Fruit fly (Drosophila melanogaster): ENCODE measurements around the gene kumpel.

kumpel gene

DNA sequence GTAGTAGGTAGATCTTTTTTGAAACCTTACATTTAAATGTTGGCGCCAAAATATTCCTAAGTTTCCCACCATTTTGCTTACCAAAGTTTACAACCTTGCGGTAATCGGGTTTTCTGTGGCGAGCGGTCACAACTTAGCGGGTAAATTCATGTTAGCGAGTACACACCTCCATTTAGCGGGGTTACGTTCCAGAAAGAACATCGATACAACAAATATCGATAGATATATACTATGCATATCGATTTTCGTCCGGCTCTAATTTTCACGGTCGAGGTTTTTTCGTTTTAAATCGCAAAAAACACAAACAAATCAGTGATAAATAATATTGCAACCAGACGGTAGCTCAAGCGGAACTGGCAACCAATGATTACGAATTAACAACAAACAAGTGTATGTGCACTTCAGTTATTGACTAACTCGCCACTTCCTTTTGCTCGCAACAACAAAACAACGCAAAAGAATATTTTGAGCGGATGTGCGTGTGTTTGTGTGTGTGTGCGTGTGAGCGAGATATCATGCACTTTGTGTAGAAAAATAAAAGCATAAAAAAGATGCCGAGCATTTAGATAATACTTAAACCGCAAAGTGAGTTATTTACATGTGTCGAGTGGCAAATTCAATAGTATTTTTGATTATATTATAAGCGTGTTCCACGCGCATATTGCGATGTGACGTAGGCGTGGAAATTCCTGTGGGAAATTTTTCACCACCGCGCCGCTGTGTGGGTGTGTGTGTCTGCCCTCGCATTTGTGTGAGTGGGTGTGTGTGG is 18.3 kb upstream of the kumpel start, which contains the start of gene Lnk (continued):
- no peak for TF ChIP-seq ro (GFP tag; IDR thresholded peaks at IDR 0.05)
- TF ChIP-seq Lhr (GFP tag; optimal IDR thresholded peaks at IDR 0.05): peak; percentile 89
- TF ChIP-seq Rfx (GFP tag; IDR thresholded peaks at IDR 0.05): peak; percentile 61
- TF ChIP-seq CG14860 (GFP tag; IDR thresholded peaks at IDR 0.05; ENCODE audit: partially characterized antibody): peak; percentile 67; the same call in 2 of the 3 replicates
- no peak for TF ChIP-seq lmd (GFP tag; IDR thresholded peaks at IDR 0.05)
- TF ChIP-seq CG1529 (GFP tag; optimal IDR thresholded peaks at IDR 0.05): peak; percentile 31
- peak; percentile 52 for TF ChIP-seq hkb (optimal IDR thresholded peaks at IDR 0.05)
- no peak for TF ChIP-seq hkb (GFP tag; IDR thresholded peaks at IDR 0.05)
- TF ChIP-seq CG43689 (GFP tag; IDR thresholded peaks at IDR 0.05): no peak
- peak; percentile 3 for TF ChIP-seq CG30403 (GFP tag; optimal IDR thresholded peaks at IDR 0.05)
- TF ChIP-seq fru (optimal IDR thresholded peaks at IDR 0.05): no peak
- TF ChIP-seq CG8924 (tag; optimal IDR thresholded peaks at IDR 0.05): peak; percentile 57
- no peak; the same call in 1 of the 2 replicates for TF ChIP-seq MBD-R2 (GFP tag; IDR thresholded peaks at IDR 0.05)
- TF ChIP-seq klu (GFP tag; IDR thresholded peaks at IDR 0.05): peak; percentile 34; the same call in 1 of the 2 replicates
- peak; percentile 92 for TF ChIP-seq nerfin-1 (tag; optimal IDR thresholded peaks at IDR 0.05)
- no peak for TF ChIP-seq CG3995 (GFP tag; optimal IDR thresholded peaks at IDR 0.05)
- no peak for TF ChIP-seq HLHmδ (GFP tag; optimal IDR thresholded peaks at IDR 0.05)
- peak; percentile 18 for TF ChIP-seq CG6854 (GFP tag; optimal IDR thresholded peaks at IDR 0.05)
- no peak for TF ChIP-seq ken (GFP tag; IDR thresholded peaks at IDR 0.05)
- TF ChIP-seq Hmx (GFP tag; optimal IDR thresholded peaks at IDR 0.05): no peak
- no peak for TF ChIP-seq CG9215 (GFP tag; IDR thresholded peaks at IDR 0.05)
- peak; percentile 52 for TF ChIP-seq phol (tag; optimal IDR thresholded peaks at IDR 0.05)
- peak; percentile 79 for TF ChIP-seq Sin3A (optimal IDR thresholded peaks at IDR 0.05)
- TF ChIP-seq CG7556 (GFP tag; optimal IDR thresholded peaks at IDR 0.05): no peak
- TF ChIP-seq Hand (GFP tag; optimal IDR thresholded peaks at IDR 0.05): peak; percentile 12
- TF ChIP-seq CG7745 (tag; optimal IDR thresholded peaks at IDR 0.05): no peak
- no peak for TF ChIP-seq CG1602 (GFP tag; optimal IDR thresholded peaks at IDR 0.05)
- TF ChIP-seq pita (GFP tag; optimal IDR thresholded peaks at IDR 0.05): peak; percentile 98
- TF ChIP-seq dimm (GFP tag; IDR thresholded peaks at IDR 0.05): no peak
- TF ChIP-seq CG11398 (GFP tag; optimal IDR thresholded peaks at IDR 0.05): no peak
- no peak for TF ChIP-seq Mad (GFP tag; optimal IDR thresholded peaks at IDR 0.05)
- TF ChIP-seq CG16815 (GFP tag; optimal IDR thresholded peaks at IDR 0.05): no peak
- no peak for TF ChIP-seq Antp (GFP tag; optimal IDR thresholded peaks at IDR 0.05)
- peak; percentile 96 for TF ChIP-seq CG42726 (GFP tag; IDR thresholded peaks at IDR 0.05; ENCODE audit: partially characterized antibody)
- no peak for TF ChIP-seq Atf3 (GFP tag; optimal IDR thresholded peaks at IDR 0.05)
- TF ChIP-seq bigmax (GFP tag; optimal IDR thresholded peaks at IDR 0.05): no peak
- no peak for TF ChIP-seq slou (GFP tag; optimal IDR thresholded peaks at IDR 0.05)
- no peak for TF ChIP-seq Bteb2 (GFP tag; optimal IDR thresholded peaks at IDR 0.05)
- no peak for TF ChIP-seq caup (GFP tag; optimal IDR thresholded peaks at IDR 0.05; ENCODE audit: severe bottlenecking)
- peak; percentile 84 for TF ChIP-seq Dll (GFP tag; IDR thresholded peaks at IDR 0.05; ENCODE audit: partially characterized antibody)
- TF ChIP-seq gcm2 (GFP tag; optimal IDR thresholded peaks at IDR 0.05): no peak
- TF ChIP-seq CG13775 (GFP tag; optimal IDR thresholded peaks at IDR 0.05): no peak
- no peak for TF ChIP-seq ara (GFP tag; IDR thresholded peaks at IDR 0.05)
- no peak for TF ChIP-seq CG10274 (GFP tag; optimal IDR thresholded peaks at IDR 0.05)
- no peak for TF ChIP-seq CG32772 (GFP tag; IDR thresholded peaks at IDR 0.05)
- no peak for TF ChIP-seq CG10565 (GFP tag; optimal IDR thresholded peaks at IDR 0.05)
- no peak for TF ChIP-seq CG32532 (GFP tag; IDR thresholded peaks at IDR 0.05)
- TF ChIP-seq Ets65A (GFP tag): no peak
- no peak for TF ChIP-seq C15 (GFP tag; IDR thresholded peaks at IDR 0.05)
- TF ChIP-seq CG33213 (GFP tag; optimal IDR thresholded peaks at IDR 0.05): peak; percentile 29
- TF ChIP-seq dmrt11E (tag; optimal IDR thresholded peaks at IDR 0.05): no peak
- TF ChIP-seq pum (GFP tag; optimal IDR thresholded peaks at IDR 0.05): no peak

All from whole organism, embryonic.